Worm (Caenorhabditis elegans): Measurements from ENCODE around the gene ptl-1.

DNA sequence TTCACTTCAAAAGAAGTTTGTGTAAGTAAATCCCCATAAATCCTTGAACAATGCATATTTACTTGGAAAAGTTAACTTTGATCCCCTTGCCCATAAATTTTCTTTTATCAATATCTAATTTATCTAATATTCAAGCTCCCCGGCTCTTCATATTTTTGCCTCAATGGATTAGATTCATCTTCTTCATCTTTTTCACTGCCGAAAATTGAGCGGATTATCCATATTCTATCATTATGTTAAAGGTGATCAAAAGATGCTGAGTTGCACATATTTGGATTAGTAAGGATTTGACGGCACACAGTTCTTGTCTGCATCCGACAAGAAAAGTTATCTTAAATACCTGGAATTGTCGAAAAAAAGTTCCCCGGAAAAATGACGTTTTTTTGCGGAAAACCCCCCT lies 25.6 kb downstream of the ptl-1 start:
- TF ChIP-seq him-1 (tag; optimal IDR thresholded peaks at IDR 0.05) (no peak), dao-5 (tag; optimal IDR thresholded peaks at IDR 0.05) (no peak)
